Fruit fly (Drosophila melanogaster) whole organism, prepupa: ENCODE results near the gene Sgs8.

Experiments
- Blimp-1 ChIP-seq: fragments of 200-800 bp; sonication (Bioruptor generic); optimal IDR thresholded peaks from 3 replicates; lab custom pipeline; 2017; ENCODE audit warnings: missing biosample characterization, missing genetic modification characterization, mild to moderate bottlenecking, moderate library complexity, missing genetic modification reagents
- CG10669 ChIP-seq: fragments of 200-800 bp; sonication (Bioruptor generic); optimal IDR thresholded peaks from 3 replicates; lab custom pipeline; 2018; ENCODE audit warnings: missing biosample characterization, mild to moderate bottlenecking, missing genetic modification characterization, moderate library complexity
- CG11294 ChIP-seq: fragments of 200-800 bp; sonication (Bioruptor generic); IDR thresholded peaks from 2 replicates; pipeline ENCODE4 v1.3.6; 2022; ENCODE audit warnings: missing biosample characterization, missing genetic modification characterization
- CG11762 ChIP-seq: fragments of 200-800 bp; sonication (Bioruptor generic); optimal IDR thresholded peaks from 3 replicates; lab custom pipeline; 2016; ENCODE audit warnings: missing biosample characterization, missing genetic modification characterization; ENCODE audit not compliant: insufficient read depth
- CG11902 ChIP-seq: fragments of 200-800 bp; sonication (Bioruptor generic); optimal IDR thresholded peaks from 3 replicates; lab custom pipeline; 2016; ENCODE audit warnings: missing biosample characterization, missing genetic modification characterization
- CG15336 ChIP-seq: fragments of 200-800 bp; sonication (Bioruptor generic); IDR thresholded peaks from 2 replicates; pipeline ENCODE4 v1.3.6; 2022; ENCODE audit warnings: missing biosample characterization, missing genetic modification characterization
- CG16779 ChIP-seq: fragments of 200-800 bp; sonication (Bioruptor generic); optimal IDR thresholded peaks from 3 replicates; lab custom pipeline; 2017; ENCODE audit warnings: missing biosample characterization, mild to moderate bottlenecking, missing genetic modification characterization
- CG3032 ChIP-seq: fragments of 200-800 bp; optimal IDR thresholded peaks from 2 replicates; lab custom pipeline; 2019; ENCODE audit warnings: missing biosample characterization, mild to moderate bottlenecking, missing genetic modification characterization, moderate library complexity
- CG31627 ChIP-seq: fragments of 200-800 bp; sonication (Bioruptor generic); optimal IDR thresholded peaks from 3 replicates; lab custom pipeline; 2016; ENCODE audit warnings: missing biosample characterization, missing genetic modification characterization
- CG32006 ChIP-seq: fragments of 200-800 bp; sonication (Bioruptor generic); optimal IDR thresholded peaks from 3 replicates; lab custom pipeline; 2017; ENCODE audit warnings: missing biosample characterization, mild to moderate bottlenecking, missing genetic modification characterization
- CG34406 ChIP-seq: fragments of 200-800 bp; sonication (Bioruptor generic); optimal IDR thresholded peaks from 3 replicates; lab custom pipeline; 2016; ENCODE audit warnings: missing biosample characterization, missing genetic modification characterization
- CG3919 ChIP-seq: fragments of 200-800 bp; sonication (Bioruptor generic); optimal IDR thresholded peaks from 3 replicates; lab custom pipeline; 2016; ENCODE audit warnings: missing biosample characterization, missing genetic modification characterization
- CG4318 ChIP-seq: fragments of 200-800 bp; sonication (Bioruptor generic); optimal IDR thresholded peaks from 3 replicates; lab custom pipeline; 2017; ENCODE audit warnings: missing biosample characterization, mild to moderate bottlenecking, missing genetic modification characterization
- CG6163 ChIP-seq: fragments of 200-800 bp; sonication (Bioruptor generic); IDR thresholded peaks from 3 replicates; pipeline ENCODE4 v1.3.6; 2022; ENCODE audit warnings: missing biosample characterization, missing genetic modification characterization
- CG6276 ChIP-seq: fragments of 200-800 bp; sonication (Bioruptor generic); optimal IDR thresholded peaks from 2 replicates; lab custom pipeline; 2017; ENCODE audit warnings: missing biosample characterization, mild to moderate bottlenecking, missing genetic modification characterization
- CG6792 ChIP-seq: fragments of 200-800 bp; sonication (Bioruptor generic); optimal IDR thresholded peaks from 3 replicates; lab custom pipeline; 2016; ENCODE audit warnings: missing biosample characterization, missing genetic modification characterization
- CG6854 ChIP-seq: fragments of 200-800 bp; sonication (Bioruptor generic); optimal IDR thresholded peaks from 2 replicates; lab custom pipeline; 2017; ENCODE audit warnings: missing biosample characterization, mild to moderate bottlenecking, missing genetic modification characterization
- CG7368 ChIP-seq: fragments of 200-800 bp; sonication (Bioruptor generic); optimal IDR thresholded peaks from 3 replicates; lab custom pipeline; 2016; ENCODE audit warnings: missing biosample characterization, missing genetic modification characterization
- CG8119 ChIP-seq: fragments of 200-800 bp; sonication (Bioruptor generic); IDR thresholded peaks from 3 replicates; pipeline ENCODE4 v1.3.6; 2022; ENCODE audit warnings: missing biosample characterization, missing genetic modification characterization
- CG8632 ChIP-seq: fragments of 200-800 bp; sonication (Bioruptor generic); optimal IDR thresholded peaks from 3 replicates; lab custom pipeline; 2016; ENCODE audit warnings: missing biosample characterization, missing genetic modification characterization
- CG9139 ChIP-seq: fragments of 200-800 bp; sonication (Bioruptor generic); optimal IDR thresholded peaks from 3 replicates; lab custom pipeline; 2017; ENCODE audit warnings: missing biosample characterization, mild to moderate bottlenecking, missing genetic modification characterization
- Eip78C ChIP-seq: fragments of 200-800 bp; sonication (Bioruptor generic); peaks from one replicate; lab custom pipeline; 2016; ENCODE audit warnings: missing biosample characterization, missing genetic modification characterization
- Eip93F ChIP-seq: fragments of 200-800 bp; sonication (Bioruptor generic); optimal IDR thresholded peaks from 2 replicates; lab custom pipeline; 2016; ENCODE audit warnings: missing biosample characterization, mild to moderate bottlenecking, missing genetic modification characterization
- Gug ChIP-seq: fragments of 200-800 bp; sonication (Bioruptor generic); IDR thresholded peaks from 2 replicates; pipeline ENCODE4 v1.3.6; 2022; ENCODE audit warnings: missing biosample characterization, missing genetic modification characterization
- Hr38 ChIP-seq: sonication (Bioruptor generic); optimal IDR thresholded peaks from 2 replicates; lab custom pipeline; 2016; ENCODE audit warnings: missing biosample characterization, missing genetic modification characterization
- Hr39 ChIP-seq: fragments of 200-800 bp; sonication (Bioruptor generic); optimal IDR thresholded peaks from 2 replicates; lab custom pipeline; 2016; ENCODE audit warnings: missing biosample characterization, missing genetic modification characterization
- Hr4 ChIP-seq: fragments of 200-800 bp; sonication (Bioruptor generic); optimal IDR thresholded peaks from 3 replicates; lab custom pipeline; 2016; ENCODE audit warnings: missing biosample characterization, missing genetic modification characterization
- Lpt ChIP-seq: fragments of 200-800 bp; sonication (Bioruptor generic); optimal IDR thresholded peaks from 3 replicates; lab custom pipeline; 2016; ENCODE audit warnings: missing biosample characterization, missing genetic modification characterization
- Met ChIP-seq: fragments of 200-800 bp; sonication (Bioruptor generic); optimal IDR thresholded peaks from 3 replicates; lab custom pipeline; 2016; ENCODE audit warnings: missing biosample characterization, missing genetic modification characterization
- OdsH ChIP-seq: fragments of 200-800 bp; sonication (Bioruptor generic); optimal IDR thresholded peaks from 3 replicates; lab custom pipeline; 2016; ENCODE audit warnings: missing biosample characterization, missing genetic modification characterization
- Sox14 ChIP-seq: fragments of 200-800 bp; sonication (Bioruptor generic); optimal IDR thresholded peaks from 3 replicates; lab custom pipeline; 2016; ENCODE audit warnings: missing biosample characterization, missing genetic modification characterization
- achi ChIP-seq: fragments of 200-800 bp; sonication (Bioruptor generic); optimal IDR thresholded peaks from 3 replicates; lab custom pipeline; 2016; ENCODE audit warnings: missing biosample characterization, missing genetic modification characterization
- acj6 ChIP-seq: fragments of 200-800 bp; sonication (Bioruptor generic); optimal IDR thresholded peaks from 3 replicates; lab custom pipeline; 2016; ENCODE audit warnings: missing biosample characterization, missing genetic modification characterization
- cyc ChIP-seq: fragments of 200-800 bp; sonication (Bioruptor generic); optimal IDR thresholded peaks from 3 replicates; lab custom pipeline; 2016; ENCODE audit warnings: missing biosample characterization, missing genetic modification characterization
- dac ChIP-seq: fragments of 200-800 bp; sonication (Bioruptor generic); optimal IDR thresholded peaks from 2 replicates; lab custom pipeline; 2017; ENCODE audit warnings: missing biosample characterization, mild to moderate bottlenecking, missing genetic modification characterization
- dsx ChIP-seq: fragments of 200-800 bp; optimal IDR thresholded peaks from 3 replicates; lab custom pipeline; 2019; ENCODE audit warnings: missing biosample characterization, mild to moderate bottlenecking, missing genetic modification characterization, moderate library complexity; ENCODE audit not compliant: poor library complexity, severe bottlenecking
- eg ChIP-seq: fragments of 200-800 bp; sonication (Bioruptor generic); IDR thresholded peaks from 3 replicates; pipeline ENCODE4 v1.3.6; 2022; ENCODE audit warnings: missing biosample characterization, missing genetic modification characterization
- fd59A ChIP-seq: fragments of 200-800 bp; sonication (Bioruptor generic); optimal IDR thresholded peaks from 2 replicates; lab custom pipeline; 2017; ENCODE audit warnings: missing biosample characterization, mild to moderate bottlenecking, missing genetic modification characterization, missing genetic modification reagents
- fd85E ChIP-seq: fragments of 200-800 bp; sonication (Bioruptor generic); optimal IDR thresholded peaks from 3 replicates; lab custom pipeline; 2016; ENCODE audit warnings: missing biosample characterization, missing genetic modification characterization
- fkh ChIP-seq: fragments of 200-800 bp; sonication (Bioruptor generic); optimal IDR thresholded peaks from 3 replicates; lab custom pipeline; 2017; ENCODE audit warnings: missing biosample characterization, mild to moderate bottlenecking, missing genetic modification characterization, moderate library complexity
- lz ChIP-seq: fragments of 200-800 bp; sonication (Bioruptor generic); optimal IDR thresholded peaks from 3 replicates; lab custom pipeline; 2016; ENCODE audit warnings: missing biosample characterization, missing genetic modification characterization
- net ChIP-seq: fragments of 200-800 bp; sonication (Bioruptor generic); optimal IDR thresholded peaks from 3 replicates; lab custom pipeline; 2016; ENCODE audit warnings: missing biosample characterization, missing genetic modification characterization
- pdm3 ChIP-seq: fragments of 200-800 bp; sonication (Bioruptor generic); optimal IDR thresholded peaks from 3 replicates; lab custom pipeline; 2016; ENCODE audit warnings: missing biosample characterization, missing genetic modification characterization
- salr ChIP-seq, 2 experiments: fragments of 200-800 bp; sonication (Bioruptor generic); optimal IDR thresholded peaks; 3 replicates each; lab custom pipeline; 2016 to 2018; ENCODE audit warnings: missing biosample characterization in 2 of 2, missing genetic modification characterization in 2 of 2, mild to moderate bottlenecking in 1 of 2
- spab ChIP-seq: fragments of 200-800 bp; sonication (Bioruptor generic); optimal IDR thresholded peaks from 2 replicates; lab custom pipeline; 2017; ENCODE audit warnings: missing biosample characterization, mild to moderate bottlenecking, missing genetic modification characterization, missing genetic modification reagents
- svp ChIP-seq: fragments of 200-800 bp; sonication (Bioruptor generic); peaks from one replicate; lab custom pipeline; 2016; ENCODE audit warnings: missing biosample characterization, missing genetic modification characterization
- vri ChIP-seq: fragments of 200-800 bp; sonication (Bioruptor generic); optimal IDR thresholded peaks from 3 replicates; lab custom pipeline; 2016; ENCODE audit warnings: missing biosample characterization, mild to moderate bottlenecking, missing genetic modification characterization

Sgs8 gene

dm6 chr3L:11536132-11536531, 26.9 kb upstream of the Sgs8 start (continued):
- TF ChIP-seq cyc (GFP tag; lab: Kevin White, UChicago): peak; percentile 63
- TF ChIP-seq Blimp-1 (GFP tag; lab: Kevin White, UChicago): no peak
- TF ChIP-seq OdsH (GFP tag; lab: Kevin White, UChicago): peak; percentile 33
- no peak for TF ChIP-seq fd59A (GFP tag; lab: Kevin White, UChicago)
- TF ChIP-seq Met: peak; percentile 18
- TF ChIP-seq CG6276 (GFP tag; lab: Kevin White, UChicago): no peak
- TF ChIP-seq salr (GFP tag; optimal IDR thresholded peaks at IDR 0.05; lab: Kevin White, UChicago): no peak
- no peak for TF ChIP-seq dac
- no peak for TF ChIP-seq net (GFP tag; lab: Kevin White, UChicago)
- TF ChIP-seq CG8632: no peak
- peak; percentile 1 for TF ChIP-seq CG34406 (GFP tag; lab: Kevin White, UChicago)
- TF ChIP-seq svp (GFP tag; lab: Kevin White, UChicago): peak; percentile 52
- no peak for TF ChIP-seq CG10669 (GFP tag; lab: Kevin White, UChicago)
- TF ChIP-seq CG7368 (GFP tag; lab: Kevin White, UChicago): peak; percentile 12
- TF ChIP-seq CG31627: peak; percentile 37
- TF ChIP-seq CG11762 (GFP tag; lab: Kevin White, UChicago): no peak

dm6 chr3L:11534391-11535246, 25.4 kb upstream of the Sgs8 start:
- TF ChIP-seq dsx (GFP tag; lab: Kevin White, UChicago) (no peak), vri (GFP tag; lab: Kevin White, UChicago) (peak; percentile 49), CG7368 (GFP tag; lab: Kevin White, UChicago) (no peak), CG3919 (GFP tag; lab: Kevin White, UChicago) (no peak), OdsH (GFP tag; lab: Kevin White, UChicago) (peak; percentile 7), CG11294 (peak; percentile 57), CG16779 (no peak), Gug (GFP tag; lab: Robert Waterston, UW) (no peak), Blimp-1 (GFP tag; lab: Kevin White, UChicago) (no peak), CG15336 (GFP tag; lab: Robert Waterston, UW) (peak; percentile 56; the same call in 1 of the 2 replicates), acj6 (GFP tag; lab: Kevin White, UChicago) (peak; percentile 15), Met (no peak), CG4318 (GFP tag; lab: Kevin White, UChicago) (no peak), Eip78C (no peak), lz (GFP tag; lab: Kevin White, UChicago) (no peak), achi (GFP tag; lab: Kevin White, UChicago) (peak; percentile 35), fd85E (GFP tag; lab: Kevin White, UChicago) (no peak), net (GFP tag; lab: Kevin White, UChicago) (no peak), Lpt (GFP tag; lab: Kevin White, UChicago) (no peak), eg (peak; percentile 73), CG34406 (GFP tag; lab: Kevin White, UChicago) (no peak), Hr38 (GFP tag; lab: Kevin White, UChicago) (no peak), spab (no peak), CG11902 (GFP tag; lab: Kevin White, UChicago) (no peak), CG6276 (GFP tag; lab: Kevin White, UChicago) (peak; percentile 19), CG6792 (GFP tag; lab: Kevin White, UChicago) (no peak), CG32006 (peak; percentile 60), CG8119 (GFP tag; lab: Robert Waterston, UW) (peak; percentile 39; the same call in 2 of the 3 replicates), CG3032 (tag; lab: Kevin White, UChicago) (no peak), Sox14 (GFP tag; lab: Kevin White, UChicago) (no peak), salr (GFP tag; optimal IDR thresholded peaks at IDR 0.05; lab: Kevin White, UChicago) (no peak), CG9139 (no peak), fkh (GFP tag; lab: Kevin White, UChicago) (peak; percentile 18), pdm3 (GFP tag; lab: Kevin White, UChicago) (peak; percentile 7), Eip93F (GFP tag; lab: Kevin White, UChicago) (no peak), CG6163 (GFP tag; lab: Robert Waterston, UW) (peak; percentile 64), Hr39 (GFP tag; lab: Kevin White, UChicago) (no peak), CG31627 (no peak), CG6854 (GFP tag; lab: Kevin White, UChicago) (no peak), Hr4 (GFP tag; lab: Kevin White, UChicago) (peak; percentile 16), svp (GFP tag; lab: Kevin White, UChicago) (peak; percentile 20)
